Fruit fly (Drosophila melanogaster) S2 (cell line): ENCODE data around the gene Ect3.

Experiments used
- CG8478 ChIP-seq: fragments of >200 bp; optimal IDR thresholded peaks from 2 replicates; lab custom pipeline; 2018
- CTCF ChIP-seq, 2 experiments: fragments of >200 bp; optimal IDR thresholded peaks; 2 replicates each; lab custom pipeline; 2018

DNA sequence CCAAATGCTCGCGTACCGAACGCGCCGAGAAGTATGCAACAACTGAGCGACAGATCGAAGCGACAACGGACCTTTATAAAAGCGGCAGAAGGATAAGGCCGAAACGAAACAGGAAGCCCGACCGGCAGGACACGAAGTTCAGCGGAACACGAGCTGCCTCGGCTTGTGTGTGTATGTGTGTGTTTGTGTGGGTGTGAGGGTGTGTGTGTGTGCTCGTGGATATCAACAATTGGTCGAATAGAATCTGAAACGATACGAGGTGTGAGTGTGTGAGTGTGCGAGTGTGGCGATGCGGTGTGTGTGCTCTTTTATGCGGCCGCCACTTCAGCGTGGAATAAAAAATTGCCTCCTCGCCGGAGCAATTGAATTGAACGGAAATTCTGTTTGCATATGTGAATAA lies 6.3 kb downstream of the Ect3 start, which contains the start of gene Tk:
- TF ChIP-seq CTCF (optimal IDR thresholded peaks at IDR 0.05; lab: Kevin White, UChicago) (no peak), CG8478 (lab: Kevin White, UChicago) (no peak)
